Fruit fly (Drosophila melanogaster): Measurements from ENCODE around the gene CG31524.

DNA sequence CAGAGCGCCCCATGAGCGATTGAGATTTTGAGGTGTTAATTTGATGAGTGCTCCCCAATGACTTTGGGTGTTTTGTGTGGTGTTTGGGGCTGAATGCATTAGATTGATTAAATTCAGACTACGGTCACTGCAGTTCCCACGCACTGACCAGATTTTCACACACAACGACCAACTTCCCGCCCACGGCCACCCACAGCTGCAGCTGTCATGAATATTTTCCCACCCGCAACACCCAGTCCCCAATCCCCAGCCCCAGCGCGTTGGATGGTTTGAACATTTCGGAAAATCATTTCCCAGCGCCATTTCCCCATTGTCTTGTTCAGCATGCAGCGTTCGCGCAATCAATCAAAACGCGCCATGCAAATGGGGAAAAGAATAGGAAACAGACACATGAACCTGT, 27.3 kb upstream of the CG31524 start:
- TF ChIP-seq CG8478 (optimal IDR thresholded peaks at IDR 0.05) (no peak), CTCF (optimal IDR thresholded peaks at IDR 0.05) (no peak)
